Fruit fly (Drosophila melanogaster) whole organism, prepupa: ENCODE data around the gene CG42544.

Experiments
- Blimp-1 ChIP-seq: fragments of 200-800 bp; sonication (Bioruptor generic); optimal IDR thresholded peaks from 3 replicates; lab custom pipeline; 2017; ENCODE audit warnings: missing biosample characterization, missing genetic modification characterization, mild to moderate bottlenecking, moderate library complexity, missing genetic modification reagents
- CG10669 ChIP-seq: fragments of 200-800 bp; sonication (Bioruptor generic); optimal IDR thresholded peaks from 3 replicates; lab custom pipeline; 2018; ENCODE audit warnings: missing biosample characterization, mild to moderate bottlenecking, missing genetic modification characterization, moderate library complexity
- CG11294 ChIP-seq: fragments of 200-800 bp; sonication (Bioruptor generic); IDR thresholded peaks from 2 replicates; pipeline ENCODE4 v1.3.6; 2022; ENCODE audit warnings: missing biosample characterization, missing genetic modification characterization
- CG11762 ChIP-seq: fragments of 200-800 bp; sonication (Bioruptor generic); optimal IDR thresholded peaks from 3 replicates; lab custom pipeline; 2016; ENCODE audit warnings: missing biosample characterization, missing genetic modification characterization; ENCODE audit not compliant: insufficient read depth
- CG11902 ChIP-seq: fragments of 200-800 bp; sonication (Bioruptor generic); optimal IDR thresholded peaks from 3 replicates; lab custom pipeline; 2016; ENCODE audit warnings: missing biosample characterization, missing genetic modification characterization
- CG15336 ChIP-seq: fragments of 200-800 bp; sonication (Bioruptor generic); IDR thresholded peaks from 2 replicates; pipeline ENCODE4 v1.3.6; 2022; ENCODE audit warnings: missing biosample characterization, missing genetic modification characterization
- CG1621 ChIP-seq: fragments of 200-800 bp; sonication (Bioruptor generic); optimal IDR thresholded peaks from 3 replicates; lab custom pipeline; 2018; ENCODE audit warnings: missing biosample characterization, mild to moderate bottlenecking, missing genetic modification characterization
- CG16779 ChIP-seq: fragments of 200-800 bp; sonication (Bioruptor generic); optimal IDR thresholded peaks from 3 replicates; lab custom pipeline; 2017; ENCODE audit warnings: missing biosample characterization, mild to moderate bottlenecking, missing genetic modification characterization
- CG3032 ChIP-seq: fragments of 200-800 bp; optimal IDR thresholded peaks from 2 replicates; lab custom pipeline; 2019; ENCODE audit warnings: missing biosample characterization, mild to moderate bottlenecking, missing genetic modification characterization, moderate library complexity
- CG31627 ChIP-seq: fragments of 200-800 bp; sonication (Bioruptor generic); optimal IDR thresholded peaks from 3 replicates; lab custom pipeline; 2016; ENCODE audit warnings: missing biosample characterization, missing genetic modification characterization
- CG32006 ChIP-seq: fragments of 200-800 bp; sonication (Bioruptor generic); optimal IDR thresholded peaks from 3 replicates; lab custom pipeline; 2017; ENCODE audit warnings: missing biosample characterization, mild to moderate bottlenecking, missing genetic modification characterization
- CG34406 ChIP-seq: fragments of 200-800 bp; sonication (Bioruptor generic); optimal IDR thresholded peaks from 3 replicates; lab custom pipeline; 2016; ENCODE audit warnings: missing biosample characterization, missing genetic modification characterization
- CG3919 ChIP-seq: fragments of 200-800 bp; sonication (Bioruptor generic); optimal IDR thresholded peaks from 3 replicates; lab custom pipeline; 2016; ENCODE audit warnings: missing biosample characterization, missing genetic modification characterization
- CG4318 ChIP-seq: fragments of 200-800 bp; sonication (Bioruptor generic); optimal IDR thresholded peaks from 3 replicates; lab custom pipeline; 2017; ENCODE audit warnings: missing biosample characterization, mild to moderate bottlenecking, missing genetic modification characterization
- CG6163 ChIP-seq: fragments of 200-800 bp; sonication (Bioruptor generic); IDR thresholded peaks from 3 replicates; pipeline ENCODE4 v1.3.6; 2022; ENCODE audit warnings: missing biosample characterization, missing genetic modification characterization
- CG6276 ChIP-seq: fragments of 200-800 bp; sonication (Bioruptor generic); optimal IDR thresholded peaks from 2 replicates; lab custom pipeline; 2017; ENCODE audit warnings: missing biosample characterization, mild to moderate bottlenecking, missing genetic modification characterization
- CG6792 ChIP-seq: fragments of 200-800 bp; sonication (Bioruptor generic); optimal IDR thresholded peaks from 3 replicates; lab custom pipeline; 2016; ENCODE audit warnings: missing biosample characterization, missing genetic modification characterization
- CG6808 ChIP-seq: fragments of 200-800 bp; sonication (Bioruptor generic); optimal IDR thresholded peaks from 3 replicates; lab custom pipeline; 2017; ENCODE audit warnings: missing biosample characterization, missing genetic modification characterization, mild to moderate bottlenecking, moderate library complexity, missing genetic modification reagents
- CG6854 ChIP-seq: fragments of 200-800 bp; sonication (Bioruptor generic); optimal IDR thresholded peaks from 2 replicates; lab custom pipeline; 2017; ENCODE audit warnings: missing biosample characterization, mild to moderate bottlenecking, missing genetic modification characterization
- CG8119 ChIP-seq: fragments of 200-800 bp; sonication (Bioruptor generic); IDR thresholded peaks from 3 replicates; pipeline ENCODE4 v1.3.6; 2022; ENCODE audit warnings: missing biosample characterization, missing genetic modification characterization
- CG9139 ChIP-seq: fragments of 200-800 bp; sonication (Bioruptor generic); optimal IDR thresholded peaks from 3 replicates; lab custom pipeline; 2017; ENCODE audit warnings: missing biosample characterization, mild to moderate bottlenecking, missing genetic modification characterization
- Eip75B ChIP-seq: fragments of 200-800 bp; sonication (Bioruptor generic); optimal IDR thresholded peaks from 3 replicates; lab custom pipeline; 2016; ENCODE audit warnings: missing biosample characterization, missing genetic modification characterization
- Eip78C ChIP-seq: fragments of 200-800 bp; sonication (Bioruptor generic); peaks from one replicate; lab custom pipeline; 2016; ENCODE audit warnings: missing biosample characterization, missing genetic modification characterization
- Eip93F ChIP-seq: fragments of 200-800 bp; sonication (Bioruptor generic); optimal IDR thresholded peaks from 2 replicates; lab custom pipeline; 2016; ENCODE audit warnings: missing biosample characterization, mild to moderate bottlenecking, missing genetic modification characterization
- Ets21C ChIP-seq: fragments of 200-800 bp; sonication (Bioruptor generic); optimal IDR thresholded peaks from 3 replicates; lab custom pipeline; 2016; ENCODE audit warnings: missing biosample characterization, missing genetic modification characterization
- Gug ChIP-seq: fragments of 200-800 bp; sonication (Bioruptor generic); IDR thresholded peaks from 2 replicates; pipeline ENCODE4 v1.3.6; 2022; ENCODE audit warnings: missing biosample characterization, missing genetic modification characterization
- Hr38 ChIP-seq: sonication (Bioruptor generic); optimal IDR thresholded peaks from 2 replicates; lab custom pipeline; 2016; ENCODE audit warnings: missing biosample characterization, missing genetic modification characterization
- Hr4 ChIP-seq: fragments of 200-800 bp; sonication (Bioruptor generic); optimal IDR thresholded peaks from 3 replicates; lab custom pipeline; 2016; ENCODE audit warnings: missing biosample characterization, missing genetic modification characterization
- Met ChIP-seq: fragments of 200-800 bp; sonication (Bioruptor generic); optimal IDR thresholded peaks from 3 replicates; lab custom pipeline; 2016; ENCODE audit warnings: missing biosample characterization, missing genetic modification characterization
- OdsH ChIP-seq: fragments of 200-800 bp; sonication (Bioruptor generic); optimal IDR thresholded peaks from 3 replicates; lab custom pipeline; 2016; ENCODE audit warnings: missing biosample characterization, missing genetic modification characterization
- Sox102F ChIP-seq: fragments of 200-800 bp; sonication (Bioruptor generic); optimal IDR thresholded peaks from 2 replicates; lab custom pipeline; 2016; ENCODE audit warnings: missing biosample characterization, mild to moderate bottlenecking, missing genetic modification characterization
- Sox14 ChIP-seq: fragments of 200-800 bp; sonication (Bioruptor generic); optimal IDR thresholded peaks from 3 replicates; lab custom pipeline; 2016; ENCODE audit warnings: missing biosample characterization, missing genetic modification characterization
- Sox15 ChIP-seq: fragments of 200-800 bp; sonication (Bioruptor generic); optimal IDR thresholded peaks from 3 replicates; lab custom pipeline; 2016; ENCODE audit warnings: missing biosample characterization, missing genetic modification characterization
- dac ChIP-seq: fragments of 200-800 bp; sonication (Bioruptor generic); optimal IDR thresholded peaks from 2 replicates; lab custom pipeline; 2017; ENCODE audit warnings: missing biosample characterization, mild to moderate bottlenecking, missing genetic modification characterization
- eg ChIP-seq: fragments of 200-800 bp; sonication (Bioruptor generic); IDR thresholded peaks from 3 replicates; pipeline ENCODE4 v1.3.6; 2022; ENCODE audit warnings: missing biosample characterization, missing genetic modification characterization
- esn ChIP-seq: fragments of 200-800 bp; sonication (Bioruptor generic); optimal IDR thresholded peaks from 2 replicates; lab custom pipeline; 2016; ENCODE audit warnings: missing biosample characterization, mild to moderate bottlenecking, missing genetic modification characterization, moderate library complexity
- fd59A ChIP-seq: fragments of 200-800 bp; sonication (Bioruptor generic); optimal IDR thresholded peaks from 2 replicates; lab custom pipeline; 2017; ENCODE audit warnings: missing biosample characterization, mild to moderate bottlenecking, missing genetic modification characterization, missing genetic modification reagents
- fd85E ChIP-seq: fragments of 200-800 bp; sonication (Bioruptor generic); optimal IDR thresholded peaks from 3 replicates; lab custom pipeline; 2016; ENCODE audit warnings: missing biosample characterization, missing genetic modification characterization
- fkh ChIP-seq: fragments of 200-800 bp; sonication (Bioruptor generic); optimal IDR thresholded peaks from 3 replicates; lab custom pipeline; 2017; ENCODE audit warnings: missing biosample characterization, mild to moderate bottlenecking, missing genetic modification characterization, moderate library complexity
- lz ChIP-seq: fragments of 200-800 bp; sonication (Bioruptor generic); optimal IDR thresholded peaks from 3 replicates; lab custom pipeline; 2016; ENCODE audit warnings: missing biosample characterization, missing genetic modification characterization
- pdm3 ChIP-seq: fragments of 200-800 bp; sonication (Bioruptor generic); optimal IDR thresholded peaks from 3 replicates; lab custom pipeline; 2016; ENCODE audit warnings: missing biosample characterization, missing genetic modification characterization
- salr ChIP-seq, 2 experiments: fragments of 200-800 bp; sonication (Bioruptor generic); optimal IDR thresholded peaks; 3 replicates each; lab custom pipeline; 2016 to 2018; ENCODE audit warnings: missing biosample characterization in 2 of 2, missing genetic modification characterization in 2 of 2, mild to moderate bottlenecking in 1 of 2
- spab ChIP-seq: fragments of 200-800 bp; sonication (Bioruptor generic); optimal IDR thresholded peaks from 2 replicates; lab custom pipeline; 2017; ENCODE audit warnings: missing biosample characterization, mild to moderate bottlenecking, missing genetic modification characterization, missing genetic modification reagents
- ss ChIP-seq, 2 experiments: fragments of 200-800 bp; sonication (Bioruptor generic); optimal IDR thresholded peaks; 2 replicates in 1 of 2; 3 replicates in 1 of 2; lab custom pipeline; 2017 to 2018; ENCODE audit warnings: mild to moderate bottlenecking in 2 of 2, missing biosample characterization in 2 of 2, missing genetic modification characterization in 2 of 2, moderate library complexity in 1 of 2
- svp ChIP-seq: fragments of 200-800 bp; sonication (Bioruptor generic); peaks from one replicate; lab custom pipeline; 2016; ENCODE audit warnings: missing biosample characterization, missing genetic modification characterization
- topi ChIP-seq: fragments of 200-800 bp; sonication (Bioruptor generic); optimal IDR thresholded peaks from 3 replicates; lab custom pipeline; 2016; ENCODE audit warnings: missing biosample characterization, missing genetic modification characterization
- vri ChIP-seq: fragments of 200-800 bp; sonication (Bioruptor generic); optimal IDR thresholded peaks from 3 replicates; lab custom pipeline; 2016; ENCODE audit warnings: missing biosample characterization, mild to moderate bottlenecking, missing genetic modification characterization

The CG42544 gene

DNA sequence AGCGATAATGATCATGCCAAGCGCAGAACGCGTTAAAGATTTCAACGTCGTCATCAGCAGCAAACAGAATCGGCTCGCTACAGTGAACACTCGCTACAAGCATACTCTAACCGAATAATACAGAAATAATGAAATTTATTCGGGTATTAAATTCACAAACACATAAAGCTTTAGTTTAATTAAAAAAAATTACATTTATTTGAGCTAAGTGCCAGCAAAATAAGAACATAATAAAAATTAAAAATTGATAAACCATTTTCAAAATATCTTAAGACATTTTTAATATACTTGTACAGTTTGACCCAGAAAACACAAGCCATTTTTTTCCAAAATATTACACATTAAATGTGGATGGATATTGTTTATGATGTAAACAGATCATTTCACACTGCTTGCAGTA, 21.8 kb downstream of the CG42544 start (continued):
- TF ChIP-seq Eip93F (GFP tag; lab: Kevin White, UChicago) (no peak), esn (peak; percentile 66), CG3919 (peak; percentile 28), CG1621 (tag; lab: Kevin White, UChicago) (no peak), Blimp-1 (GFP tag; lab: Kevin White, UChicago) (no peak), CG16779 (tag; lab: Kevin White, UChicago) (no peak), CG6163 (GFP tag; lab: Robert Waterston, UW) (no peak), pdm3 (GFP tag; lab: Kevin White, UChicago) (peak; percentile 41), Sox15 (GFP tag; lab: Kevin White, UChicago) (no peak), fkh (GFP tag; lab: Kevin White, UChicago) (no peak), topi (GFP tag; lab: Kevin White, UChicago) (peak; percentile 45), CG11902 (GFP tag; lab: Kevin White, UChicago) (peak; percentile 23), ss (GFP tag; optimal IDR thresholded peaks at IDR 0.05; lab: Kevin White, UChicago) (no peak), CG11294 (GFP tag; lab: Robert Waterston, UW) (no peak), CG6808 (GFP tag; lab: Kevin White, UChicago) (peak; percentile 35), CG11762 (GFP tag; lab: Kevin White, UChicago) (no peak), fd85E (GFP tag; lab: Kevin White, UChicago) (no peak), Sox14 (GFP tag; lab: Kevin White, UChicago) (peak; percentile 0), CG9139 (no peak), CG6792 (GFP tag; lab: Kevin White, UChicago) (peak; percentile 35), CG32006 (GFP tag; lab: Kevin White, UChicago) (peak; percentile 58), OdsH (GFP tag; lab: Kevin White, UChicago) (peak; percentile 48), CG34406 (GFP tag; lab: Kevin White, UChicago) (peak; percentile 5), CG6854 (GFP tag; lab: Kevin White, UChicago) (no peak), spab (GFP tag; lab: Kevin White, UChicago) (peak; percentile 22), Met (GFP tag; lab: Kevin White, UChicago) (peak; percentile 64), CG10669 (GFP tag; lab: Kevin White, UChicago) (peak; percentile 13), vri (peak; percentile 21)

DNA sequence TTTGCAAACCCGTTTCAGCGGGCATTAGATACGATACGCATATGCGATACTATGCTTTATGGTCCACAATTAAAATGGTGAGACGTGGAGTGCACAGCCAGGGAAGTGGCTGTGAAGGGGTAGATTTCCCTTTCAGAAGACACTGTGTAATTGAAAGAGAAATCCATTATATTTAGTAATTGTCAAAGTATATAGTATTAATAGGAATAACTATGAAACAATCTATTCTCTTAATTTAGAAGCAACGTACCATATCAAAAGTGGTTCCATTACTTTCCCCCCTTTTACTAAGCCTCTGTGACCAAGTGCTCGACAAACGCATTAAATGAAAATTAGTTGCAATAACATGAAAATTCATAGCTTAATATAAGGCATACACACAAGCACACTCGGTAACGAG, 26.3 kb downstream of the CG42544 start:
- TF ChIP-seq fd85E (GFP tag; lab: Kevin White, UChicago), result no peak
- no peak for TF ChIP-seq esn
- TF ChIP-seq Sox102F (GFP tag; lab: Kevin White, UChicago), result no peak
- peak; percentile 63 for TF ChIP-seq Eip78C (GFP tag; lab: Kevin White, UChicago)
- no peak for TF ChIP-seq CG3032 (tag; lab: Kevin White, UChicago)
- TF ChIP-seq Hr38, result no peak
- no peak for TF ChIP-seq CG9139
- TF ChIP-seq eg, result peak; percentile 75
- no peak for TF ChIP-seq CG11762 (GFP tag; lab: Kevin White, UChicago)
- no peak for TF ChIP-seq Ets21C (GFP tag; lab: Kevin White, UChicago)
- TF ChIP-seq spab (GFP tag; lab: Kevin White, UChicago), result no peak
- TF ChIP-seq CG15336, result peak; percentile 74
- TF ChIP-seq CG6276 (GFP tag; lab: Kevin White, UChicago), result peak; percentile 67
- no peak for TF ChIP-seq fd59A
- no peak for TF ChIP-seq CG6792 (GFP tag; lab: Kevin White, UChicago)
- TF ChIP-seq lz (GFP tag; lab: Kevin White, UChicago), result no peak
- TF ChIP-seq Met (GFP tag; lab: Kevin White, UChicago), result no peak
- peak; percentile 72 for TF ChIP-seq Hr4 (GFP tag; lab: Kevin White, UChicago)
- no peak for TF ChIP-seq CG34406 (GFP tag; lab: Kevin White, UChicago)
- TF ChIP-seq CG31627, result no peak
- TF ChIP-seq CG11902 (GFP tag; lab: Kevin White, UChicago), result no peak
- no peak for TF ChIP-seq CG3919
- no peak for TF ChIP-seq Blimp-1 (GFP tag; lab: Kevin White, UChicago)
- TF ChIP-seq CG8119 (GFP tag; lab: Robert Waterston, UW), result peak; percentile 70; the same call in 2 of the 3 replicates
- TF ChIP-seq Sox15 (GFP tag; lab: Kevin White, UChicago), result no peak
- no peak for TF ChIP-seq Eip75B (GFP tag; lab: Kevin White, UChicago)
- peak; percentile 59 for TF ChIP-seq CG4318 (GFP tag; lab: Kevin White, UChicago)
- peak; percentile 61 for TF ChIP-seq dac (GFP tag; lab: Kevin White, UChicago)
- no peak for TF ChIP-seq Eip93F (GFP tag; lab: Kevin White, UChicago)
- TF ChIP-seq Gug (GFP tag; lab: Robert Waterston, UW), result peak; percentile 53; the same call in 1 of the 2 replicates
- peak in 1 of 2 experiments; percentile 2 for TF ChIP-seq salr (GFP tag; optimal IDR thresholded peaks at IDR 0.05; lab: Kevin White, UChicago)
- TF ChIP-seq svp (GFP tag; lab: Kevin White, UChicago), result no peak
- no peak for TF ChIP-seq fkh (GFP tag; lab: Kevin White, UChicago)
- TF ChIP-seq ss (GFP tag; optimal IDR thresholded peaks at IDR 0.05; lab: Kevin White, UChicago), result no peak
- TF ChIP-seq OdsH (GFP tag; lab: Kevin White, UChicago), result peak; percentile 11
- TF ChIP-seq CG6808 (GFP tag; lab: Kevin White, UChicago), result no peak
